Worm (Caenorhabditis elegans): ENCODE results near the gene chil-19.

Gene chil-19

DNA sequence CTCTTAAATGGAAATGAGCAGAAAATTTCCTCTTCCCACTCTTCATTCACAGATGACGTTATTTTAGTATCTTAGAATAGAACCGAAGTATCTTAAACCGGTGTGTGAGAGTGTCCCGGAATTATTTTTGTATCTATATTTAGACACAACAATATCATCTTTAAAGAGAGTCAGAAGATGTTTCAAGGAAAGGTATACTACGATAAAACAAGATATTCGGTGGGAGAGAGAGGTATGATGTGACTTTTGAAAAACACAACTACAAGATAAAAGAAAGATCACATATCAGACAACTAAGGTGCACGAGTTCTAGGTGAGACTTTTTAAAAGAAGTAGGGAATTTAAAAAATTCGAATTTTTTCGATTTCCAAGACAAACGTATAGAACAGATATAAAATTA, 36.4 kb upstream of the chil-19 start:
- no peak for TF ChIP-seq ceh-48 (tag; optimal IDR thresholded peaks at IDR 0.05)
- TF ChIP-seq K09A11.1 (tag; optimal IDR thresholded peaks at IDR 0.05; ENCODE audit: insufficient read depth): no peak
- TF ChIP-seq dmd-4 (tag; optimal IDR thresholded peaks at IDR 0.05; ENCODE audit: borderline replicate concordance): no peak
- no peak for TF ChIP-seq rnt-1 (tag; optimal IDR thresholded peaks at IDR 0.05)
- TF ChIP-seq pat-9 (tag; optimal IDR thresholded peaks at IDR 0.05): no peak
- TF ChIP-seq tbx-2 (tag; optimal IDR thresholded peaks at IDR 0.05): no peak
- no peak for TF ChIP-seq unc-42 (tag; optimal IDR thresholded peaks at IDR 0.05)
- TF ChIP-seq hlh-15 (tag; optimal IDR thresholded peaks at IDR 0.05): no peak
- TF ChIP-seq C38D4.7 (GFP tag; optimal IDR thresholded peaks at IDR 0.05): no peak
- TF ChIP-seq pha-4 (tag; optimal IDR thresholded peaks at IDR 0.05): no peak
- TF ChIP-seq hlh-30 (tag; optimal IDR thresholded peaks at IDR 0.05; ENCODE audit: insufficient read depth): no peak
- TF ChIP-seq ceh-30 (tag; optimal IDR thresholded peaks at IDR 0.05): no peak
- TF ChIP-seq lim-6 (tag; optimal IDR thresholded peaks at IDR 0.05): no peak
- no peak for TF ChIP-seq pha-2 (tag; optimal IDR thresholded peaks at IDR 0.05)
- no peak for TF ChIP-seq ceh-18 (tag; optimal IDR thresholded peaks at IDR 0.05)
- TF ChIP-seq fax-1 (tag; optimal IDR thresholded peaks at IDR 0.05): no peak
- no peak for TF ChIP-seq ztf-16 (tag; optimal IDR thresholded peaks at IDR 0.05)
- TF ChIP-seq ref-2 (tag; optimal IDR thresholded peaks at IDR 0.05): no peak
- TF ChIP-seq pros-1 (tag; optimal IDR thresholded peaks at IDR 0.05): no peak
- no peak for TF ChIP-seq ceh-45 (GFP tag; IDR thresholded peaks at IDR 0.05)

DNA sequence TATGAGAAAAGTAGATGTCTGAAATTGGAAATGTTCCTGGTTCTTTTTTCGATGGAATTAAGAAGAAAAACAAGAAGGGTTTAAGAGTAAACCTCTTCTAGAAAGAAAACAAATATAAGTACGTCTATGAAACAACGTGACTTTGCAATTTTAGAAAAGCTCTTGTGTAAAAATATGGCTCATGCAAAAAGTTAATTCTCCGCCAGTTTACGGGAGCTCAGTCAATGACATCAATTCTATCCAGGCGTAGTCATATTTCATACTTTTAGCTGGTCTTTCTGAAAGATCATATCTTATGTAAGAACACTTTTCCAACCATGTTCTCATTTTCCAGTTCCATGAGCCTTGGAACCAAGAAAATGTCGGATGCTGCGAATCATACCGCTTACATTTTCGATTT, 35.7 kb upstream of the chil-19 start:
- TF ChIP-seq che-1 (tag; optimal IDR thresholded peaks at IDR 0.05) (no peak), dve-1 (tag; optimal IDR thresholded peaks at IDR 0.05) (no peak), syd-9 (tag; optimal IDR thresholded peaks at IDR 0.05) (no peak), ceh-14 (tag; optimal IDR thresholded peaks at IDR 0.05) (no peak), pros-1 (tag; optimal IDR thresholded peaks at IDR 0.05) (no peak), unc-42 (tag; optimal IDR thresholded peaks at IDR 0.05) (no peak), ceh-31 (tag; optimal IDR thresholded peaks at IDR 0.05) (no peak), fkh-6 (tag; optimal IDR thresholded peaks at IDR 0.05) (no peak), Y22D7AL.16 (tag; optimal IDR thresholded peaks at IDR 0.05) (no peak), lin-11 (tag; optimal IDR thresholded peaks at IDR 0.05) (no peak), pqm-1 (tag; optimal IDR thresholded peaks at IDR 0.05) (no peak), pat-9 (tag; optimal IDR thresholded peaks at IDR 0.05) (no peak), hlh-30 (tag; optimal IDR thresholded peaks at IDR 0.05; ENCODE audit: insufficient read depth) (no peak), gmeb-2 (tag; optimal IDR thresholded peaks at IDR 0.05) (no peak), hlh-6 (tag; optimal IDR thresholded peaks at IDR 0.05) (no peak)

DNA sequence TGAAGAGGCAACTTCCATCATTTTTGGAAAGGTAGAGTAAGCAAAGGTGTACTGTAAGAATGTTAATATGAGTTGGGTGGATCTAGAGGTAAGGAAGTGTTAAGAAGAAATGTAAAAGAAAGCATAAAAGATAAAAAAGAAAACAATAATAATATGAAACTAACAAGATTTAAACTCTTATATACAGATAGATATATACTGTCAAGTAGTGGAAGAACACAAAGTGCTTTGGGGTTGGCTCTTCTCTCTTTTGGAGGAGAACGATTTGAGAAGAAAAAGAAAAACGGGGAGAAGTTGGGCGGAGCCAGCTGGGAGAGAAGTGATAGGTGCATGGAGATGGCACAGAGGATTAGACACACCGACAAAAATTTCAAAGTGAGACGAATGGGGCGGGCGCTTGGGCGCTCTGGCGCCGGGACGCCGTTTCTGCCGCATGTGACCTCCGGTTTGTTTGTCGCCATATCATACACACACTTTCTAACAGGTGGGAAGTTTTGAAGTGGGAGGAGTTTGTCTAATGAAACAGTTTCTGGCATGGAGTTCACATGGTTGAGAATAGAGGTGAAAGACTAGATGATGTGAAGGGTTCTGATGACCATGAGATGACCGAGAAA, 33.2 kb upstream of the chil-19 start, which contains the start of gene T19H5.4:
T19H5.4 (minus strand) TSS at position 51 of the 614 bp plus-strand sequence.
- TF ChIP-seq pqm-1 (tag; optimal IDR thresholded peaks at IDR 0.05) (no peak), nfya-1 (tag; optimal IDR thresholded peaks at IDR 0.05) (no peak), sdc-2 (tag; optimal IDR thresholded peaks at IDR 0.05) (no peak), elt-2 (tag; optimal IDR thresholded peaks at IDR 0.05) (no peak), unc-86 (tag; optimal IDR thresholded peaks at IDR 0.05) (no peak), pha-2 (tag; optimal IDR thresholded peaks at IDR 0.05) (no peak), ztf-16 (tag; optimal IDR thresholded peaks at IDR 0.05) (no peak), ceh-31 (tag; optimal IDR thresholded peaks at IDR 0.05) (peak; percentile 23), F13H6.1 (tag; optimal IDR thresholded peaks at IDR 0.05) (no peak)

DNA sequence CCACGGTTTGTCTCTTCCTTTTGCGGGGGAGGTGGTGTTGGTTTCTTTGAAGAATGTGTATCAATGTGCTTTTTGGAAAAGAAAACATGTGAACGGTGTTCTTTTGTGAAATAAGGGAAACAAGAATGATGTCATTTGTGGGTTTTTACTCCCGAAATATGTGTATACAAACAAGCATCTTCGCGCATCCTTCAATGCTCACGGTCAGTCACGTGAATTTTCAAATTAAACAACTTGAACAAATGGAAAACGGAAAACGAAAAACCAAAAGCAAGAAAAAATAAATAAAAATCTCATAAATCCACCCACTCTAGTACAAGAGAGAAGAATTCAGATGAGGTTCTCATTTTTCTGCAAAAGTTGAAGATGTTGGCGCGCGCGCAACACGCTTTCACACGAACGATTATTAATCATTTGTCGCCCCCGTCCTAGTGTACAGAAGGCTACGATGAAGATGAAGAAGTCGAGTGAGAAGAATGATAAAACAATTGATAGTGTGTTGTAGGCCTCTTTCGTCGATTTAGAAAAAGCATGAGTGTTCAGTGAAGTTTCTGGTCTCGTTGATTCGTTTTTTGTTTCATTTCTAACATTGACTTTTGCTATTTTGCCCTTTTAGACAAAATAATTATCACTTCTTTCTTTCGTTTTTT, 31.0 kb upstream of the chil-19 start:
- TF ChIP-seq C38D4.7 (GFP tag; optimal IDR thresholded peaks at IDR 0.05) (no peak), pqm-1 (tag; optimal IDR thresholded peaks at IDR 0.05) (no peak), lin-11 (tag; optimal IDR thresholded peaks at IDR 0.05) (no peak), syd-9 (tag; optimal IDR thresholded peaks at IDR 0.05) (no peak), ahr-1 (tag; optimal IDR thresholded peaks at IDR 0.05) (no peak), dmd-4 (tag; optimal IDR thresholded peaks at IDR 0.05; ENCODE audit: borderline replicate concordance) (no peak), fkh-6 (tag; optimal IDR thresholded peaks at IDR 0.05) (no peak), fax-1 (tag; optimal IDR thresholded peaks at IDR 0.05) (no peak)

Measured in whole organism, late embryonic.